Fruit fly (Drosophila melanogaster) whole organism, adult: ENCODE results near the gene Chro.

Experiments
- CG11617 ChIP-seq: fragments of 200-800 bp; sonication (Bioruptor generic); optimal IDR thresholded peaks from 2 replicates; lab custom pipeline; 2017; ENCODE audit warnings: mild to moderate bottlenecking, missing biosample characterization, missing genetic modification reagents, missing genetic modification characterization
- CG12768 ChIP-seq: fragments of 200-800 bp; sonication (Bioruptor generic); optimal IDR thresholded peaks from 2 replicates; lab custom pipeline; 2017; ENCODE audit warnings: missing biosample characterization, missing genetic modification characterization, mild to moderate bottlenecking, moderate library complexity, missing genetic modification reagents
- CG14711 ChIP-seq: fragments of 200-800 bp; sonication (Bioruptor generic); optimal IDR thresholded peaks from 2 replicates; lab custom pipeline; 2018; ENCODE audit warnings: missing biosample characterization, mild to moderate bottlenecking, missing genetic modification characterization, moderate library complexity
- CG1620 ChIP-seq: fragments of 200-800 bp; sonication (Bioruptor generic); optimal IDR thresholded peaks from 2 replicates; lab custom pipeline; 2016; ENCODE audit warnings: missing biosample characterization, missing genetic modification characterization
- CG33017 ChIP-seq: fragments of 200-800 bp; sonication (Bioruptor generic); optimal IDR thresholded peaks from 2 replicates; lab custom pipeline; 2018; ENCODE audit warnings: missing biosample characterization, mild to moderate bottlenecking, missing genetic modification characterization, moderate library complexity
- CG5204 ChIP-seq: fragments of 200-800 bp; sonication (Bioruptor generic); optimal IDR thresholded peaks from 2 replicates; lab custom pipeline; 2016; ENCODE audit warnings: missing biosample characterization, missing genetic modification characterization
- CG7045 ChIP-seq: fragments of 200-800 bp; sonication (Bioruptor generic); optimal IDR thresholded peaks from 2 replicates; lab custom pipeline; 2017; ENCODE audit warnings: missing biosample characterization, mild to moderate bottlenecking, missing genetic modification characterization
- CG7101 ChIP-seq: fragments of 200-800 bp; sonication (Bioruptor generic); optimal IDR thresholded peaks from 2 replicates; lab custom pipeline; 2018; ENCODE audit warnings: missing biosample characterization, mild to moderate bottlenecking, missing genetic modification characterization, moderate library complexity
- Clk ChIP-seq: fragments of 200-800 bp; sonication (Bioruptor generic); optimal IDR thresholded peaks from 2 replicates; lab custom pipeline; 2017; ENCODE audit warnings: missing biosample characterization, missing genetic modification characterization
- Crg-1 ChIP-seq: fragments of 200-800 bp; sonication (Bioruptor generic); optimal IDR thresholded peaks from 2 replicates; lab custom pipeline; 2016; ENCODE audit warnings: missing biosample characterization, missing genetic modification characterization
- Hr96 ChIP-seq: fragments of 200-800 bp; sonication (Bioruptor generic); optimal IDR thresholded peaks from 2 replicates; lab custom pipeline; 2016; ENCODE audit warnings: missing biosample characterization, missing genetic modification characterization
- Mnt ChIP-seq: fragments of 200-800 bp; sonication (Bioruptor generic); optimal IDR thresholded peaks from 2 replicates; lab custom pipeline; 2016; ENCODE audit warnings: missing biosample characterization, mild to moderate bottlenecking, missing genetic modification characterization
- bab1 ChIP-seq: fragments of 200-800 bp; sonication (Bioruptor generic); optimal IDR thresholded peaks from 3 replicates; lab custom pipeline; 2019; ENCODE audit warnings: missing biosample characterization, mild to moderate bottlenecking, missing genetic modification characterization, moderate library complexity
- cic ChIP-seq: fragments of 200-800 bp; sonication (Bioruptor generic); optimal IDR thresholded peaks from 2 replicates; lab custom pipeline; 2017; ENCODE audit warnings: missing biosample characterization, mild to moderate bottlenecking, missing genetic modification characterization, moderate library complexity
- cnc ChIP-seq, 2 experiments: fragments of >200 bp; optimal IDR thresholded peaks; 2 replicates each; lab custom pipeline; 2017
- kay ChIP-seq: fragments of 200-800 bp; sonication (Bioruptor generic); peaks from one replicate; lab custom pipeline; 2016; ENCODE audit warnings: missing biosample characterization, missing genetic modification characterization, borderline replicate concordance
- ovo ChIP-seq: fragments of 200-800 bp; sonication (Bioruptor generic); optimal IDR thresholded peaks from 2 replicates; lab custom pipeline; 2016; ENCODE audit warnings: missing biosample characterization, missing genetic modification characterization
- pad ChIP-seq: fragments of 200-800 bp; sonication (Bioruptor generic); optimal IDR thresholded peaks from 3 replicates; lab custom pipeline; 2017; ENCODE audit warnings: missing biosample characterization, missing genetic modification characterization, mild to moderate bottlenecking, moderate library complexity, missing genetic modification reagents
- tj ChIP-seq: fragments of 200-800 bp; sonication (Bioruptor generic); optimal IDR thresholded peaks from 3 replicates; lab custom pipeline; 2017; ENCODE audit warnings: missing biosample characterization, mild to moderate bottlenecking, missing genetic modification characterization, moderate library complexity
- toe ChIP-seq: fragments of 200-800 bp; sonication (Bioruptor generic); optimal IDR thresholded peaks from 2 replicates; lab custom pipeline; 2016; ENCODE audit warnings: missing biosample characterization, missing genetic modification characterization

Gene Chro

DNA sequence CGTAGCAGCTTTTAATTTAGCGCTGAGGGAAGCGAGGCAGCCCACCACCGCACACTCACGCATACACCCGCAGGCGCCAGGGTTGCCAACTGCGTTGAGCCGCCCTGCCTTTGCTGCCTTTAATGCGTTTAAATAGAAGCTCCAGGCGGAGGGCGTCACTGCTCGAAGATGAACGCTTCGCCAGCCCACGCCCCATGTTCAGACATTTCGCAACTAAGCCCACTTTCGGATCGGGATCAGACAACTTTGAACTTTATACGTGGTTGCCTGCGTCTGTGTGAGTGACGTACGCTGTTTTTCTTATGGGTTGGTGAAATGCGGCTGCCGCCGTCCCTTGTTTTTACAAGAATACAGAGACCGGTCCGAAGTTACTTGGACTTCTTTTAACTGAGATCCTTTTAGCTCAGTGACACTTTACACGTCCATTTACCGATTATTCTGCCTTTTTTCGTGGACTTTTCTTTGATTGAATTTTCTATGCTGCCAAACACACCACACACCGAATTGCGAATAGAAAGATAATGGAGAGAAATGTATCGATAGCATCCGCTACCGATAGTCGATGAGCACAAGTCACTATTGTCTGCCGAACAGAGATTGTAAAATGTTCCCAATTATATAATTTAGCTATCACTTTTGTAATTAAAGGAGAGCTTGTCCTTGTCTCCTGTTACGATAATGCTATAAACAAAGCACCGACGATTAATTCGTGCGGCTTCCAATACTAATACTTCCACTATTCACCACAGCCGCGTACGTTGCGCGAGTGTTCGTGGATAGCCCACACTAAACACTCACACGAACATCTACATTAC lies 7.5 kb downstream of the Chro start:
- no peak for TF ChIP-seq CG5204 (GFP tag; lab: Kevin White, UChicago)
- peak; percentile 10 for TF ChIP-seq tj
- peak; percentile 61 for TF ChIP-seq CG12768
- peak; percentile 94 for TF ChIP-seq CG14711 (tag; lab: Kevin White, UChicago)
- TF ChIP-seq toe (GFP tag; lab: Kevin White, UChicago) = no peak
- peak; percentile 13 for TF ChIP-seq CG11617 (GFP tag; lab: Kevin White, UChicago)
- no peak for TF ChIP-seq Mnt (GFP tag; lab: Kevin White, UChicago)
- peak; percentile 35 for TF ChIP-seq CG7045
- TF ChIP-seq Hr96 (GFP tag; lab: Kevin White, UChicago) = no peak

DNA sequence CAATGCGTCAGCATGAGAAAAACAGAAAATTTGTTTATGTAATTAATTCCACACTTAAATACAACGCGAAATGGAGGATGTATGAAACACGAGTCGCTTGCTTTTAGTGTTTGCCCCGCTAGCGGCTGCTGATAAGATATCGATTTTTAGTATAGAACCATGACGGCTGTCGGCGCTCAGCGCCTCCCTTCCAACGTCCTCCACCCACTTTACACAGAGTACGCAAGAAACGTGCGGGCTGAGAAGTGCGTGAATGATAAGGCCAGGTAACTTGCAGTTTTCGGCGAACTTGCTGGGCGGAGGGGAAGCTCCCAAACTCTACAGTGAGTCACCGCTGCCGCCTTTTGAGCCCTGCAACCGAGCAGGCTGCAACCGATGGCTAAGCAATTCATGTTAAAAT lies 8.4 kb downstream of the Chro start:
- no peak for TF ChIP-seq CG12768
- peak; percentile 39 for TF ChIP-seq Mnt (GFP tag; lab: Kevin White, UChicago)
- no peak for TF ChIP-seq Hr96 (GFP tag; lab: Kevin White, UChicago)
- no peak for TF ChIP-seq CG7045
- TF ChIP-seq pad (GFP tag; lab: Kevin White, UChicago) = no peak
- TF ChIP-seq bab1 = no peak
- TF ChIP-seq cic (GFP tag; lab: Kevin White, UChicago) = no peak
- no peak for TF ChIP-seq CG7101 (tag; lab: Kevin White, UChicago)

dm6 chr3L:22868070-22868469 lies 10.7 kb downstream of the Chro start, which contains the start of gene EMC4:
Gene EMC4, minus strand, starts transcription at chr3L:22868243.
- TF ChIP-seq cnc (optimal IDR thresholded peaks at IDR 0.05; lab: Kevin White, UChicago) (no peak), toe (GFP tag; lab: Kevin White, UChicago) (no peak), CG5204 (GFP tag; lab: Kevin White, UChicago) (no peak), tj (peak; percentile 7), Crg-1 (GFP tag; lab: Kevin White, UChicago) (peak; percentile 86), CG7045 (peak; percentile 56), CG1620 (peak; percentile 80), bab1 (peak; percentile 70), pad (GFP tag; lab: Kevin White, UChicago) (peak; percentile 69), Hr96 (GFP tag; lab: Kevin White, UChicago) (no peak), Mnt (GFP tag; lab: Kevin White, UChicago) (peak; percentile 79), kay (no peak), ovo (GFP tag; lab: Kevin White, UChicago) (no peak), CG12768 (peak; percentile 75), CG11617 (GFP tag; lab: Kevin White, UChicago) (peak; percentile 43), Clk (peak; percentile 17), cic (GFP tag; lab: Kevin White, UChicago) (peak; percentile 56), CG7101 (tag; lab: Kevin White, UChicago) (peak; percentile 74), CG14711 (tag; lab: Kevin White, UChicago) (peak; percentile 67), CG33017 (peak; percentile 57)

- TF ChIP-seq CG7101 (tag; lab: Kevin White, UChicago) = peak; percentile 34
- no peak for TF ChIP-seq cic (GFP tag; lab: Kevin White, UChicago)
- peak; percentile 20 for TF ChIP-seq CG11617 (GFP tag; lab: Kevin White, UChicago)
- TF ChIP-seq pad (GFP tag; lab: Kevin White, UChicago) = no peak
- TF ChIP-seq toe (GFP tag; lab: Kevin White, UChicago) = no peak
- TF ChIP-seq Crg-1 (GFP tag; lab: Kevin White, UChicago) = no peak
- no peak for TF ChIP-seq tj
- no peak for TF ChIP-seq CG5204 (GFP tag; lab: Kevin White, UChicago)
- no peak for TF ChIP-seq CG1620
- TF ChIP-seq cnc (optimal IDR thresholded peaks at IDR 0.05; lab: Kevin White, UChicago) = no peak
- TF ChIP-seq CG12768 = peak; percentile 36
- no peak for TF ChIP-seq ovo (GFP tag; lab: Kevin White, UChicago)
- TF ChIP-seq Clk = no peak
- no peak for TF ChIP-seq Mnt (GFP tag; lab: Kevin White, UChicago)
- TF ChIP-seq CG14711 (tag; lab: Kevin White, UChicago) = peak; percentile 28
- peak; percentile 70 for TF ChIP-seq CG33017
- TF ChIP-seq CG7045 = peak; percentile 45
- TF ChIP-seq Hr96 (GFP tag; lab: Kevin White, UChicago) = no peak
- TF ChIP-seq kay = peak; percentile 89
- peak; percentile 16 for TF ChIP-seq bab1
These were observed 13.7 kb downstream of the Chro start for dm6 chr3L:22865061-22865418.

- no peak for TF ChIP-seq toe (GFP tag; lab: Kevin White, UChicago)
- peak; percentile 7 for TF ChIP-seq pad (GFP tag; lab: Kevin White, UChicago)
- TF ChIP-seq bab1 = peak; percentile 70
- TF ChIP-seq Mnt (GFP tag; lab: Kevin White, UChicago) = peak; percentile 13
- TF ChIP-seq CG7045 = no peak
- TF ChIP-seq kay = no peak
- TF ChIP-seq cnc (optimal IDR thresholded peaks at IDR 0.05; lab: Kevin White, UChicago) = no peak
- TF ChIP-seq CG33017 = no peak
- TF ChIP-seq cic (GFP tag; lab: Kevin White, UChicago) = peak; percentile 21
- TF ChIP-seq Clk = no peak
- TF ChIP-seq CG11617 (GFP tag; lab: Kevin White, UChicago) = no peak
- TF ChIP-seq CG1620 = no peak
- peak; percentile 57 for TF ChIP-seq ovo (GFP tag; lab: Kevin White, UChicago)
- no peak for TF ChIP-seq Crg-1 (GFP tag; lab: Kevin White, UChicago)
- TF ChIP-seq CG7101 (tag; lab: Kevin White, UChicago) = peak; percentile 10
- no peak for TF ChIP-seq CG5204 (GFP tag; lab: Kevin White, UChicago)
- no peak for TF ChIP-seq CG12768
- TF ChIP-seq Hr96 (GFP tag; lab: Kevin White, UChicago) = no peak
- TF ChIP-seq CG14711 (tag; lab: Kevin White, UChicago) = no peak
- TF ChIP-seq tj = peak; percentile 91
These were observed 14.3 kb downstream of the Chro start, which contains the start of gene CG33170 for dm6 chr3L:22864254-22865060. Gene CG33170, plus strand, starts transcription at chr3L:22864600.
